Fruit fly (Drosophila melanogaster) whole organism, adult: ENCODE results near the gene Gmd.
A peak's percentile ranks its signal among the peaks of the same experiment; 100 is the strongest.

Experiments used
- CG11617 ChIP-seq: fragments of 200-800 bp; sonication (Bioruptor generic); optimal IDR thresholded peaks from 2 replicates; lab custom pipeline; 2017; ENCODE audit warnings: mild to moderate bottlenecking, missing biosample characterization, missing genetic modification reagents, missing genetic modification characterization
- CG12768 ChIP-seq: fragments of 200-800 bp; sonication (Bioruptor generic); optimal IDR thresholded peaks from 2 replicates; lab custom pipeline; 2017; ENCODE audit warnings: missing biosample characterization, missing genetic modification characterization, mild to moderate bottlenecking, moderate library complexity, missing genetic modification reagents
- CG1620 ChIP-seq: fragments of 200-800 bp; sonication (Bioruptor generic); optimal IDR thresholded peaks from 2 replicates; lab custom pipeline; 2016; ENCODE audit warnings: missing biosample characterization, missing genetic modification characterization
- CG7045 ChIP-seq: fragments of 200-800 bp; sonication (Bioruptor generic); optimal IDR thresholded peaks from 2 replicates; lab custom pipeline; 2017; ENCODE audit warnings: missing biosample characterization, mild to moderate bottlenecking, missing genetic modification characterization
- CG7101 ChIP-seq: fragments of 200-800 bp; sonication (Bioruptor generic); optimal IDR thresholded peaks from 2 replicates; lab custom pipeline; 2018; ENCODE audit warnings: missing biosample characterization, mild to moderate bottlenecking, missing genetic modification characterization, moderate library complexity
- Crg-1 ChIP-seq: fragments of 200-800 bp; sonication (Bioruptor generic); optimal IDR thresholded peaks from 2 replicates; lab custom pipeline; 2016; ENCODE audit warnings: missing biosample characterization, missing genetic modification characterization
- Hr96 ChIP-seq: fragments of 200-800 bp; sonication (Bioruptor generic); optimal IDR thresholded peaks from 2 replicates; lab custom pipeline; 2016; ENCODE audit warnings: missing biosample characterization, missing genetic modification characterization
- bab1 ChIP-seq: fragments of 200-800 bp; sonication (Bioruptor generic); optimal IDR thresholded peaks from 3 replicates; lab custom pipeline; 2019; ENCODE audit warnings: missing biosample characterization, mild to moderate bottlenecking, missing genetic modification characterization, moderate library complexity
- pad ChIP-seq: fragments of 200-800 bp; sonication (Bioruptor generic); optimal IDR thresholded peaks from 3 replicates; lab custom pipeline; 2017; ENCODE audit warnings: missing biosample characterization, missing genetic modification characterization, mild to moderate bottlenecking, moderate library complexity, missing genetic modification reagents
- tj ChIP-seq: fragments of 200-800 bp; sonication (Bioruptor generic); optimal IDR thresholded peaks from 3 replicates; lab custom pipeline; 2017; ENCODE audit warnings: missing biosample characterization, mild to moderate bottlenecking, missing genetic modification characterization, moderate library complexity
- toe ChIP-seq: fragments of 200-800 bp; sonication (Bioruptor generic); optimal IDR thresholded peaks from 2 replicates; lab custom pipeline; 2016; ENCODE audit warnings: missing biosample characterization, missing genetic modification characterization

- TF ChIP-seq tj (GFP tag; lab: Kevin White, UChicago) = peak; percentile 81
- TF ChIP-seq Crg-1 (GFP tag; lab: Kevin White, UChicago) = peak; percentile 79
- peak; percentile 94 for TF ChIP-seq CG11617 (GFP tag; lab: Kevin White, UChicago)
- peak; percentile 95 for TF ChIP-seq CG7101 (tag; lab: Kevin White, UChicago)
- peak; percentile 92 for TF ChIP-seq CG1620
- TF ChIP-seq Hr96 (GFP tag; lab: Kevin White, UChicago) = peak; percentile 96
- peak; percentile 51 for TF ChIP-seq toe
- peak; percentile 95 for TF ChIP-seq pad (GFP tag; lab: Kevin White, UChicago)
- peak; percentile 93 for TF ChIP-seq CG12768 (GFP tag; lab: Kevin White, UChicago)
- peak; percentile 94 for TF ChIP-seq CG7045 (GFP tag; lab: Kevin White, UChicago)
- peak; percentile 92 for TF ChIP-seq bab1 (GFP tag; lab: Kevin White, UChicago)
These were observed 20.8 kb upstream of the Gmd start for dm6 chr2L:4997401-4998259.
